Fruit fly (Drosophila melanogaster) whole organism, wandering third instar larva: ENCODE data around the gene Ugt49B2.
A peak's percentile ranks its signal among the peaks of the same experiment; 100 is the strongest.

Source experiments
- Abd-B ChIP-seq: fragments of >200 bp; optimal IDR thresholded peaks from 2 replicates; lab custom pipeline; 2017; ENCODE audit warnings: missing biosample characterization, missing genetic modification characterization
- CG32264 ChIP-seq: fragments of 200-800 bp; sonication (Bioruptor generic); optimal IDR thresholded peaks from 2 replicates; lab custom pipeline; 2016; ENCODE audit warnings: missing biosample characterization, missing genetic modification characterization
- CrebA ChIP-seq: fragments of 200-800 bp; sonication (Bioruptor generic); optimal IDR thresholded peaks from 2 replicates; lab custom pipeline; 2016; ENCODE audit warnings: missing biosample characterization, mild to moderate bottlenecking, missing genetic modification characterization, borderline replicate concordance
- Dfd ChIP-seq: fragments of >200 bp; optimal IDR thresholded peaks from 2 replicates; lab custom pipeline; 2017; ENCODE audit warnings: missing biosample characterization, missing genetic modification characterization
- HLH106 ChIP-seq: fragments of 200-800 bp; optimal IDR thresholded peaks from 3 replicates; lab custom pipeline; 2019; ENCODE audit warnings: missing biosample characterization, mild to moderate bottlenecking, missing genetic modification characterization, moderate library complexity
- Hnf4 ChIP-seq: fragments of 200-800 bp; sonication (Bioruptor generic); optimal IDR thresholded peaks from 2 replicates; lab custom pipeline; 2016; ENCODE audit warnings: missing biosample characterization, mild to moderate bottlenecking, missing genetic modification characterization
- Hr83 ChIP-seq: fragments of 200-300 bp; sonication (Bioruptor generic); optimal IDR thresholded peaks from 2 replicates; lab custom pipeline; 2016; ENCODE audit warnings: missing biosample characterization, mild to moderate bottlenecking, missing genetic modification characterization, moderate library complexity; ENCODE audit not compliant: poor library complexity, severe bottlenecking
- Jra ChIP-seq: sonication (Bioruptor generic); optimal IDR thresholded peaks from 2 replicates; lab custom pipeline; 2016; ENCODE audit warnings: missing biosample characterization, missing genetic modification characterization
- Mio ChIP-seq: sonication (Bioruptor generic); optimal IDR thresholded peaks from 2 replicates; lab custom pipeline; 2016; ENCODE audit warnings: missing biosample characterization, missing genetic modification characterization
- Myc ChIP-seq: fragments of >200 bp; optimal IDR thresholded peaks from 2 replicates; lab custom pipeline; 2017
- Rel ChIP-seq, 2 experiments: fragments of 200-800 bp; sonication (Bioruptor generic) in 1 of 2; optimal IDR thresholded peaks; 2 replicates in 1 of 2; 3 replicates in 1 of 2; lab custom pipeline; 2016 to 2019; ENCODE audit warnings: mild to moderate bottlenecking in 2 of 2, missing biosample characterization in 2 of 2, missing genetic modification characterization in 2 of 2, moderate library complexity in 1 of 2
- Sp1 ChIP-seq: fragments of 200-800 bp; sonication (Bioruptor generic); optimal IDR thresholded peaks from 3 replicates; lab custom pipeline; 2019; ENCODE audit warnings: missing biosample characterization, mild to moderate bottlenecking, missing genetic modification characterization, moderate library complexity
- Vsx2 ChIP-seq: fragments of 200-300, 225-300 bp; sonication (Bioruptor generic); optimal IDR thresholded peaks from 2 replicates; lab custom pipeline; 2018; ENCODE audit warnings: missing biosample characterization, missing genetic modification characterization; ENCODE audit not compliant: partially characterized antibody
- br ChIP-seq: fragments of 200-800 bp; sonication (Bioruptor generic); optimal IDR thresholded peaks from 2 replicates; lab custom pipeline; 2016; ENCODE audit warnings: missing biosample characterization, missing genetic modification characterization
- brk ChIP-seq: fragments of 200-800 bp; sonication (Bioruptor generic); optimal IDR thresholded peaks from 2 replicates; lab custom pipeline; 2016; ENCODE audit warnings: missing biosample characterization, mild to moderate bottlenecking, missing genetic modification characterization
- dl ChIP-seq, 2 experiments: fragments of 175-275, 200-275 bp in 1 of 2; fragments of 200-275 bp in 1 of 2; sonication (Bioruptor generic); optimal IDR thresholded peaks; lab custom pipeline; 2018; ENCODE audit warnings: mild to moderate bottlenecking in 2 of 2, missing biosample characterization in 2 of 2, missing genetic modification characterization in 2 of 2, moderate library complexity in 2 of 2; ENCODE audit not compliant: partially characterized antibody in 2 of 2, insufficient read depth in 1 of 2
- dmrt93B ChIP-seq: fragments of 200-800 bp; sonication (Bioruptor generic); optimal IDR thresholded peaks from 2 replicates; lab custom pipeline; 2018; ENCODE audit warnings: missing biosample characterization, mild to moderate bottlenecking, missing genetic modification characterization
- dsf ChIP-seq: sonication (Bioruptor generic); optimal IDR thresholded peaks from 2 replicates; lab custom pipeline; 2016; ENCODE audit warnings: missing biosample characterization, missing genetic modification characterization, borderline replicate concordance
- ey ChIP-seq: fragments of 200-800 bp; sonication (Bioruptor generic); optimal IDR thresholded peaks from 2 replicates; lab custom pipeline; 2016; ENCODE audit warnings: missing biosample characterization, missing genetic modification characterization
- foxo ChIP-seq, 2 experiments: fragments of 200-800 bp; sonication (Bioruptor generic); optimal IDR thresholded peaks; 2 replicates in 1 of 2; 3 replicates in 1 of 2; lab custom pipeline; 2016 to 2017; ENCODE audit warnings: missing biosample characterization in 2 of 2, missing genetic modification characterization in 2 of 2
- fru ChIP-seq: fragments of 200-800 bp; sonication (Bioruptor generic); optimal IDR thresholded peaks from 3 replicates; lab custom pipeline; 2016; ENCODE audit warnings: missing biosample characterization, mild to moderate bottlenecking, missing genetic modification characterization
- jim ChIP-seq: fragments of 175-275, 200-325 bp; sonication (Bioruptor generic); optimal IDR thresholded peaks from 2 replicates; lab custom pipeline; 2016; ENCODE audit warnings: missing biosample characterization, mild to moderate bottlenecking, missing genetic modification characterization
- lola ChIP-seq: fragments of >200 bp; optimal IDR thresholded peaks from 2 replicates; lab custom pipeline; 2017; ENCODE audit warnings: missing biosample characterization, missing genetic modification characterization
- pan ChIP-seq: fragments of >200 bp; optimal IDR thresholded peaks from 2 replicates; lab custom pipeline; 2017
- psq ChIP-seq: fragments of 200-800 bp; sonication (Bioruptor generic); optimal IDR thresholded peaks from 3 replicates; lab custom pipeline; 2017; ENCODE audit warnings: missing biosample characterization, mild to moderate bottlenecking, missing genetic modification characterization, moderate library complexity
- rgr ChIP-seq: fragments of 200-800 bp; sonication (Bioruptor generic); optimal IDR thresholded peaks from 3 replicates; lab custom pipeline; 2016; ENCODE audit warnings: missing biosample characterization, mild to moderate bottlenecking, missing genetic modification characterization
- sage ChIP-seq: fragments of 200-800 bp; sonication (Bioruptor generic); optimal IDR thresholded peaks from 2 replicates; lab custom pipeline; 2016; ENCODE audit warnings: missing biosample characterization, mild to moderate bottlenecking, missing genetic modification characterization
- tai ChIP-seq: sonication (Bioruptor generic); optimal IDR thresholded peaks from 2 replicates; lab custom pipeline; 2016; ENCODE audit warnings: missing biosample characterization, missing genetic modification characterization
- usp ChIP-seq: fragments of >200 bp; optimal IDR thresholded peaks from 2 replicates; lab custom pipeline; 2017; ENCODE audit warnings: missing biosample characterization, missing genetic modification characterization
- woc ChIP-seq: sonication (Bioruptor generic); optimal IDR thresholded peaks from 2 replicates; lab custom pipeline; 2016; ENCODE audit warnings: missing biosample characterization, mild to moderate bottlenecking, missing genetic modification characterization

Ugt49B2 gene

dm6 chr3R:21415016-21415638 lies 15.6 kb upstream of the Ugt49B2 start:
- TF ChIP-seq foxo (GFP tag; optimal IDR thresholded peaks at IDR 0.05; lab: Kevin White, UChicago), result no peak

- no peak for TF ChIP-seq Jra (GFP tag; lab: Kevin White, UChicago)
- no peak for TF ChIP-seq Sp1 (GFP tag; lab: Kevin White, UChicago)
- TF ChIP-seq brk (GFP tag; lab: Kevin White, UChicago), result no peak
- no peak for TF ChIP-seq usp (GFP tag; lab: Kevin White, UChicago)
- TF ChIP-seq Hr83, result no peak
- TF ChIP-seq dsf, result no peak
- TF ChIP-seq jim (GFP tag; lab: Kevin White, UChicago), result no peak
- no peak for TF ChIP-seq pan (lab: Kevin White, UChicago)
- no peak for TF ChIP-seq CrebA (GFP tag; lab: Kevin White, UChicago)
- no peak for TF ChIP-seq Myc (lab: Kevin White, UChicago)
- no peak for TF ChIP-seq ey (GFP tag; lab: Kevin White, UChicago)
- TF ChIP-seq, all 38 proteins: peak for 0
These were observed 14.6 kb upstream of the Ugt49B2 start for dm6 chr3R:21414169-21414568.

dm6 chr3R:21408823-21409222 lies 9.3 kb upstream of the Ugt49B2 start, which contains the start of gene CheB93b:
TSS of gene CheB93b (plus strand) at chr3R:21409123.
- no peak for TF ChIP-seq dsf
- TF ChIP-seq sage (GFP tag; lab: Kevin White, UChicago), result no peak
- no peak for TF ChIP-seq psq (GFP tag; lab: Kevin White, UChicago)
- TF ChIP-seq HLH106 (tag; lab: Kevin White, UChicago), result no peak
- TF ChIP-seq Dfd (GFP tag; lab: Kevin White, UChicago), result no peak
- TF ChIP-seq rgr (GFP tag; lab: Kevin White, UChicago), result no peak
- no peak for TF ChIP-seq dl (GFP tag; optimal IDR thresholded peaks at IDR 0.05; lab: Kevin White, UChicago; ENCODE audit: insufficient read depth in 1 of 2, partially characterized antibody in 2 of 2)
- TF ChIP-seq Hnf4, result no peak
- no peak for TF ChIP-seq lola (GFP tag; lab: Kevin White, UChicago)
- no peak for TF ChIP-seq Rel (GFP tag; optimal IDR thresholded peaks at IDR 0.05; lab: Kevin White, UChicago)
- TF ChIP-seq Rel (tag; optimal IDR thresholded peaks at IDR 0.05; lab: Kevin White, UChicago), result no peak
- no peak for TF ChIP-seq Vsx2 (GFP tag; lab: Kevin White, UChicago)

dm6 chr3R:21408372-21408771 lies 8.8 kb upstream of the Ugt49B2 start:
- TF ChIP-seq Myc (lab: Kevin White, UChicago) (peak; percentile 44), dmrt93B (GFP tag; lab: Kevin White, UChicago) (no peak)
- TF ChIP-seq, all 38 proteins: peak for 1

- TF ChIP-seq CG32264 (GFP tag; lab: Kevin White, UChicago) (no peak), jim (GFP tag; lab: Kevin White, UChicago) (no peak), ey (GFP tag; lab: Kevin White, UChicago) (no peak), Rel (GFP tag; optimal IDR thresholded peaks at IDR 0.05; lab: Kevin White, UChicago) (no peak), Rel (tag; optimal IDR thresholded peaks at IDR 0.05; lab: Kevin White, UChicago) (no peak), sage (GFP tag; lab: Kevin White, UChicago) (no peak), foxo (GFP tag; optimal IDR thresholded peaks at IDR 0.05; lab: Kevin White, UChicago) (no peak), Mio (GFP tag; lab: Kevin White, UChicago) (no peak)
These were observed 7.6 kb upstream of the Ugt49B2 start, which contains the start of gene CheB93a for dm6 chr3R:21407145-21407544. TSS of gene CheB93a (plus strand) at chr3R:21407445.

- no peak for TF ChIP-seq usp (GFP tag; lab: Kevin White, UChicago)
- TF ChIP-seq Myc (lab: Kevin White, UChicago), result no peak
- TF ChIP-seq Hr83, result no peak
- TF ChIP-seq foxo (GFP tag; optimal IDR thresholded peaks at IDR 0.05; lab: Kevin White, UChicago), result no peak
- TF ChIP-seq tai (GFP tag; lab: Kevin White, UChicago), result no peak
- TF ChIP-seq br (GFP tag; lab: Kevin White, UChicago), result no peak
- TF ChIP-seq fru (GFP tag; lab: Kevin White, UChicago), result no peak
- TF ChIP-seq Sp1 (GFP tag; lab: Kevin White, UChicago), result no peak
- no peak for TF ChIP-seq Abd-B (GFP tag; lab: Kevin White, UChicago)
- TF ChIP-seq woc (GFP tag; lab: Kevin White, UChicago), result no peak
- TF ChIP-seq Hnf4, result no peak
- TF ChIP-seq Mio (GFP tag; lab: Kevin White, UChicago), result no peak
These were observed 7.2 kb upstream of the Ugt49B2 start for dm6 chr3R:21406708-21407107.
